Fruit fly (Drosophila melanogaster) whole organism, pupa: ENCODE measurements around the gene pav.

Experiments
- CG14655 ChIP-seq: fragments of 200-800 bp; sonication (Bioruptor generic); optimal IDR thresholded peaks from 3 replicates; lab custom pipeline; 2017; ENCODE audit warnings: mild to moderate bottlenecking, missing biosample characterization, missing genetic modification reagents, missing genetic modification characterization
- CG34367 ChIP-seq: fragments of 200-800 bp; sonication (Bioruptor generic); optimal IDR thresholded peaks from 2 replicates; lab custom pipeline; 2018; ENCODE audit warnings: missing biosample characterization, mild to moderate bottlenecking, missing genetic modification characterization
- CG8301 ChIP-seq: fragments of 200-800 bp; sonication (Bioruptor generic); optimal IDR thresholded peaks from 2 replicates; lab custom pipeline; 2018; ENCODE audit warnings: missing biosample characterization, mild to moderate bottlenecking, missing genetic modification characterization
- CG9948 ChIP-seq: fragments of 200-800 bp; sonication (Bioruptor generic); optimal IDR thresholded peaks from 2 replicates; lab custom pipeline; 2018; ENCODE audit warnings: missing biosample characterization, mild to moderate bottlenecking, missing genetic modification characterization, moderate library complexity
- D1 ChIP-seq: fragments of 200-800 bp; sonication (Bioruptor generic); optimal IDR thresholded peaks from 2 replicates; lab custom pipeline; 2018; ENCODE audit warnings: missing biosample characterization, mild to moderate bottlenecking, missing genetic modification characterization, moderate library complexity
- EcR ChIP-seq: fragments of 200-800 bp; sonication (Bioruptor generic); optimal IDR thresholded peaks from 3 replicates; lab custom pipeline; 2019; ENCODE audit warnings: missing biosample characterization, missing genetic modification characterization, mild to moderate bottlenecking, moderate library complexity, missing genetic modification reagents
- Pif1B ChIP-seq: fragments of 200-800 bp; sonication (Bioruptor generic); optimal IDR thresholded peaks from 3 replicates; lab custom pipeline; 2016; ENCODE audit warnings: missing biosample characterization, missing genetic modification characterization
- gl ChIP-seq: fragments of 200-800 bp; sonication (Bioruptor generic); optimal IDR thresholded peaks from 2 replicates; lab custom pipeline; 2018; ENCODE audit warnings: missing biosample characterization, mild to moderate bottlenecking, missing genetic modification characterization

- TF ChIP-seq CG9948: no peak
- TF ChIP-seq D1: no peak
- TF ChIP-seq CG34367: no peak
- no peak for TF ChIP-seq CG8301
- no peak for TF ChIP-seq Pif1B
- TF ChIP-seq gl (tag; lab: Kevin White, UChicago): no peak
- TF ChIP-seq CG14655: no peak
- TF ChIP-seq EcR (GFP tag; lab: Kevin White, UChicago): no peak
Observed at dm6 chr3L:4220679-4221078, 21.9 kb upstream of the pav start.
